Fruit fly (Drosophila melanogaster): ENCODE data around the gene CG31869.
A peak's percentile ranks its signal among the peaks of the same experiment; 100 is the strongest.

Gene CG31869

dm6 chr2L:10732343-10732808 lies 68.5 kb downstream of the CG31869 start, which contains the start of the genes EMC3 and Dpy-30L1 (continued):
- TF ChIP-seq Neu2 (GFP tag; optimal IDR thresholded peaks at IDR 0.05; ENCODE audit: borderline replicate concordance) = no peak
- TF ChIP-seq CG6654 (GFP tag; optimal IDR thresholded peaks at IDR 0.05) = no peak
- no peak for TF ChIP-seq slou (GFP tag; optimal IDR thresholded peaks at IDR 0.05)
- TF ChIP-seq Sin3A (optimal IDR thresholded peaks at IDR 0.05) = peak; percentile 74
- TF ChIP-seq CG12769 (tag; optimal IDR thresholded peaks at IDR 0.05) = no peak
- TF ChIP-seq CG13424 (tag; optimal IDR thresholded peaks at IDR 0.05) = peak; percentile 70
- TF ChIP-seq phol (tag; optimal IDR thresholded peaks at IDR 0.05) = peak; percentile 68
- peak; percentile 67 for TF ChIP-seq zen (tag; optimal IDR thresholded peaks at IDR 0.05)
- no peak for TF ChIP-seq Vsx1 (GFP tag; optimal IDR thresholded peaks at IDR 0.05)
- TF ChIP-seq BtbVII (GFP tag; optimal IDR thresholded peaks at IDR 0.05) = no peak
- TF ChIP-seq sim (GFP tag; IDR thresholded peaks at IDR 0.05) = no peak
- peak; percentile 41 for TF ChIP-seq CG15696 (tag; optimal IDR thresholded peaks at IDR 0.05)
- no peak for TF ChIP-seq unpg (GFP tag; optimal IDR thresholded peaks at IDR 0.05)
- peak; percentile 33 for TF ChIP-seq NfI (GFP tag; optimal IDR thresholded peaks at IDR 0.05)
- TF ChIP-seq nerfin-1 (tag; optimal IDR thresholded peaks at IDR 0.05) = peak; percentile 41
- TF ChIP-seq CG30403 (GFP tag; optimal IDR thresholded peaks at IDR 0.05) = peak; percentile 79
- TF ChIP-seq CG4820 (GFP tag; optimal IDR thresholded peaks at IDR 0.05) = peak; percentile 48
- peak; percentile 66; the same call in 2 of the 3 replicates for TF ChIP-seq CG34422 (GFP tag; IDR thresholded peaks at IDR 0.05)
- TF ChIP-seq Dll (GFP tag; IDR thresholded peaks at IDR 0.05; ENCODE audit: partially characterized antibody) = peak; percentile 94
- TF ChIP-seq CG16863 (GFP tag; optimal IDR thresholded peaks at IDR 0.05) = peak; percentile 33
- no peak for TF ChIP-seq GATAe (GFP tag; conservative IDR thresholded peaks at IDR 0.05)
- no peak for TF ChIP-seq ttk (GFP tag; IDR thresholded peaks at IDR 0.05)
- no peak for TF ChIP-seq CG10565 (GFP tag; optimal IDR thresholded peaks at IDR 0.05)
- TF ChIP-seq tup (GFP tag; optimal IDR thresholded peaks at IDR 0.05) = no peak
- TF ChIP-seq Myb (GFP tag; optimal IDR thresholded peaks at IDR 0.05) = peak; percentile 46
- TF ChIP-seq wdn (GFP tag; IDR thresholded peaks at IDR 0.05) = no peak
- no peak for TF ChIP-seq CG11695 (GFP tag; IDR thresholded peaks at IDR 0.05)
- peak; percentile 64 for TF ChIP-seq CG4617 (GFP tag; optimal IDR thresholded peaks at IDR 0.05; ENCODE audit: borderline replicate concordance)
- TF ChIP-seq so (GFP tag; IDR thresholded peaks at IDR 0.05) = peak; percentile 48; the same call in 1 of the 3 replicates
- no peak for TF ChIP-seq CG10431 (GFP tag; optimal IDR thresholded peaks at IDR 0.05)
- TF ChIP-seq CG10654 (GFP tag; optimal IDR thresholded peaks at IDR 0.05) = peak; percentile 37
- peak; percentile 26 for TF ChIP-seq NK7.1 (GFP tag; optimal IDR thresholded peaks at IDR 0.05)
- TF ChIP-seq CG11723 (GFP tag; optimal IDR thresholded peaks at IDR 0.05) = no peak
- no peak for TF ChIP-seq Awh (GFP tag; IDR thresholded peaks at IDR 0.05)
- peak; percentile 68 for TF ChIP-seq CG13624 (GFP tag; optimal IDR thresholded peaks at IDR 0.05)
- TF ChIP-seq CG3847 (GFP tag; IDR thresholded peaks at IDR 0.05) = peak; percentile 56
- TF ChIP-seq MBD-R2 (GFP tag; IDR thresholded peaks at IDR 0.05) = peak; percentile 89
- 0 out of 2 replicates have a peak, but pooled peaks have one; percentile 19 for TF ChIP-seq esg (GFP tag; conservative IDR thresholded peaks at IDR 0.05)
- no peak for TF ChIP-seq h (optimal IDR thresholded peaks at IDR 0.05)
- no peak for TF ChIP-seq CG8924 (tag; optimal IDR thresholded peaks at IDR 0.05)
- TF ChIP-seq CG4854 (GFP tag; optimal IDR thresholded peaks at IDR 0.05) = peak; percentile 49
- peak; percentile 81 for TF ChIP-seq CG34224 (GFP tag; IDR thresholded peaks at IDR 0.05; ENCODE audit: partially characterized antibody)
- TF ChIP-seq CG6791 (GFP tag; IDR thresholded peaks at IDR 0.05; ENCODE audit: partially characterized antibody) = peak; percentile 42; the same call in 1 of the 3 replicates
- TF ChIP-seq Sox100B (GFP tag; optimal IDR thresholded peaks at IDR 0.05) = no peak
- no peak for TF ChIP-seq CG2678 (tag; optimal IDR thresholded peaks at IDR 0.05)
- no peak for TF ChIP-seq CG9437 (GFP tag; optimal IDR thresholded peaks at IDR 0.05)
- no peak for TF ChIP-seq abd-A (tag; optimal IDR thresholded peaks at IDR 0.05)
- TF ChIP-seq tap (tag; optimal IDR thresholded peaks at IDR 0.05) = no peak
- no peak for TF ChIP-seq Mrtf (GFP tag; IDR thresholded peaks at IDR 0.05)
- TF ChIP-seq C15 (GFP tag; IDR thresholded peaks at IDR 0.05) = no peak
- TF ChIP-seq Antp (GFP tag; optimal IDR thresholded peaks at IDR 0.05) = peak; percentile 57
